Worm (Caenorhabditis elegans): ENCODE measurements around the gene C42C1.9.

C42C1.9 gene

ce11 chrIV:12301161-12301560, 11.9 kb downstream of the C42C1.9 start, which contains the start of gene oac-59:
Gene oac-59 (minus strand): TSS chrIV:12301261.
- TF ChIP-seq ceh-34 (tag; optimal IDR thresholded peaks at IDR 0.05) (no peak), unc-86 (tag; optimal IDR thresholded peaks at IDR 0.05) (no peak), odd-2 (tag; optimal IDR thresholded peaks at IDR 0.05) (no peak), ets-4 (tag; optimal IDR thresholded peaks at IDR 0.05) (no peak), hlh-13 (GFP tag; optimal IDR thresholded peaks at IDR 0.05) (no peak), pqm-1 (tag; optimal IDR thresholded peaks at IDR 0.05) (no peak), K09A11.1 (tag; optimal IDR thresholded peaks at IDR 0.05; ENCODE audit: insufficient read depth) (no peak), F13H6.1 (tag; optimal IDR thresholded peaks at IDR 0.05) (no peak), ceh-14 (tag; optimal IDR thresholded peaks at IDR 0.05) (no peak), ceh-48 (tag; optimal IDR thresholded peaks at IDR 0.05) (no peak), ceh-30 (tag; optimal IDR thresholded peaks at IDR 0.05) (no peak), lin-11 (tag; optimal IDR thresholded peaks at IDR 0.05) (no peak), hlh-6 (tag; optimal IDR thresholded peaks at IDR 0.05) (no peak), pros-1 (tag; optimal IDR thresholded peaks at IDR 0.05) (no peak), rnt-1 (tag; optimal IDR thresholded peaks at IDR 0.05) (no peak), hlh-15 (tag; optimal IDR thresholded peaks at IDR 0.05) (no peak), hlh-30 (tag; optimal IDR thresholded peaks at IDR 0.05; ENCODE audit: insufficient read depth) (no peak), fkh-10 (GFP tag; optimal IDR thresholded peaks at IDR 0.05) (no peak), ceh-19 (GFP tag; optimal IDR thresholded peaks at IDR 0.05) (no peak), madf-2 (tag; optimal IDR thresholded peaks at IDR 0.05) (no peak)

- no peak for TF ChIP-seq syd-9 (tag; optimal IDR thresholded peaks at IDR 0.05)
- TF ChIP-seq ceh-6 (GFP tag; optimal IDR thresholded peaks at IDR 0.05): no peak
- TF ChIP-seq Y22D7AL.16 (tag; optimal IDR thresholded peaks at IDR 0.05): no peak
- no peak for TF ChIP-seq ceh-45 (GFP tag; IDR thresholded peaks at IDR 0.05)
- TF ChIP-seq pha-2 (tag; optimal IDR thresholded peaks at IDR 0.05): no peak
- no peak for TF ChIP-seq ttx-3 (tag; optimal IDR thresholded peaks at IDR 0.05)
These were observed 13.6 kb downstream of the C42C1.9 start for ce11 chrIV:12302885-12303284.

- TF ChIP-seq pha-4 (tag; optimal IDR thresholded peaks at IDR 0.05) (no peak), ref-2 (tag; optimal IDR thresholded peaks at IDR 0.05) (no peak), odd-2 (tag; optimal IDR thresholded peaks at IDR 0.05) (no peak), che-1 (tag; optimal IDR thresholded peaks at IDR 0.05) (no peak), ceh-6 (GFP tag; optimal IDR thresholded peaks at IDR 0.05) (no peak), ceh-14 (tag; optimal IDR thresholded peaks at IDR 0.05) (no peak), ceh-30 (tag; optimal IDR thresholded peaks at IDR 0.05) (no peak), sox-2 (GFP tag; IDR thresholded peaks at IDR 0.05) (no peak), pros-1 (tag; optimal IDR thresholded peaks at IDR 0.05) (no peak), nhr-11 (tag; optimal IDR thresholded peaks at IDR 0.05) (no peak), sdc-2 (tag; optimal IDR thresholded peaks at IDR 0.05) (no peak), pqm-1 (tag; optimal IDR thresholded peaks at IDR 0.05) (no peak), eyg-1 (tag; optimal IDR thresholded peaks at IDR 0.05) (no peak), unc-42 (tag; optimal IDR thresholded peaks at IDR 0.05) (no peak), lim-6 (tag; optimal IDR thresholded peaks at IDR 0.05) (no peak), zip-5 (tag; optimal IDR thresholded peaks at IDR 0.05) (no peak)
These were observed 15.5 kb downstream of the C42C1.9 start for ce11 chrIV:12304750-12305149.

- TF ChIP-seq elt-2 (tag; optimal IDR thresholded peaks at IDR 0.05): peak; percentile 31
- TF ChIP-seq ceh-14 (tag; optimal IDR thresholded peaks at IDR 0.05): no peak
- no peak for TF ChIP-seq hlh-30 (tag; optimal IDR thresholded peaks at IDR 0.05; ENCODE audit: insufficient read depth)
These were observed 16.7 kb downstream of the C42C1.9 start for ce11 chrIV:12305956-12306355.
